Worm (Caenorhabditis elegans) whole organism, L3 larva: ENCODE measurements around the gene unc-68.

Experiments
- R02D3.7 ChIP-seq: fragments of 150-350 bp; optimal IDR thresholded peaks from 2 replicates; lab custom pipeline; 2014; ENCODE audit warnings: missing biosample characterization, missing genetic modification characterization
- ZK546.5 ChIP-seq: sonication (generic microtip); optimal IDR thresholded peaks from 2 replicates; lab custom pipeline; 2017; ENCODE audit warnings: missing biosample characterization, missing genetic modification characterization
- aly-2 ChIP-seq: fragments of 150-350 bp; optimal IDR thresholded peaks from 2 replicates; lab custom pipeline; 2014; ENCODE audit warnings: missing biosample characterization, missing genetic modification characterization
- ama-1 ChIP-seq: fragments of 150-350 bp; optimal IDR thresholded peaks from 2 replicates; lab custom pipeline; 2018
- ceh-16 ChIP-seq: sonication (generic microtip); optimal IDR thresholded peaks from 2 replicates; lab custom pipeline; 2017; ENCODE audit warnings: missing biosample characterization, missing genetic modification characterization
- ceh-28 ChIP-seq: fragments of 150-350 bp; optimal IDR thresholded peaks from 2 replicates; lab custom pipeline; 2014; ENCODE audit warnings: missing biosample characterization, missing genetic modification reagents, missing genetic modification characterization
- ceh-82 ChIP-seq: fragments of 150-350 bp; optimal IDR thresholded peaks from 2 replicates; lab custom pipeline; 2014; ENCODE audit warnings: missing biosample characterization, missing genetic modification characterization
- ceh-9 ChIP-seq: sonication (generic microtip); optimal IDR thresholded peaks from 2 replicates; lab custom pipeline; 2018; ENCODE audit warnings: missing biosample characterization, missing genetic modification characterization
- daf-12 ChIP-seq: fragments of 150-350 bp; optimal IDR thresholded peaks from 2 replicates; lab custom pipeline; 2014; ENCODE audit warnings: missing biosample characterization, missing genetic modification reagents, missing genetic modification characterization
- elt-1 ChIP-seq: fragments of 150-350 bp; optimal IDR thresholded peaks from 2 replicates; lab custom pipeline; 2014; ENCODE audit warnings: missing biosample characterization, missing genetic modification characterization
- elt-2 ChIP-seq: sonication (generic microtip); optimal IDR thresholded peaks from 2 replicates; lab custom pipeline; 2016; ENCODE audit warnings: missing genetic modification reagents, mild to moderate bottlenecking, missing genetic modification characterization, missing compliant biosample characterization
- fkh-10 ChIP-seq: sonication (generic microtip); optimal IDR thresholded peaks from 2 replicates; lab custom pipeline; 2017; ENCODE audit warnings: missing biosample characterization, missing genetic modification reagents, missing genetic modification characterization
- fkh-2 ChIP-seq: fragments of 150-350 bp; optimal IDR thresholded peaks from 2 replicates; lab custom pipeline; 2014; ENCODE audit warnings: missing biosample characterization, missing genetic modification reagents, missing genetic modification characterization
- jun-1 ChIP-seq: fragments of 150-350 bp; optimal IDR thresholded peaks from 2 replicates; lab custom pipeline; 2014; ENCODE audit warnings: missing biosample characterization, missing genetic modification reagents, missing genetic modification characterization
- lin-39 ChIP-seq: fragments of 150-350 bp; optimal IDR thresholded peaks from 2 replicates; lab custom pipeline; 2018; ENCODE audit warnings: missing biosample characterization, missing genetic modification reagents, missing genetic modification characterization
- lsy-12 ChIP-seq: sonication (generic microtip); optimal IDR thresholded peaks from 2 replicates; lab custom pipeline; 2016; ENCODE audit warnings: mild to moderate bottlenecking, missing genetic modification characterization, missing compliant biosample characterization
- mdl-1 ChIP-seq: fragments of 150-350 bp; optimal IDR thresholded peaks from 2 replicates; lab custom pipeline; 2014; ENCODE audit warnings: missing biosample characterization, missing genetic modification characterization
- mml-1 ChIP-seq: fragments of 150-350 bp; sonication (generic microtip); optimal IDR thresholded peaks from 3 replicates; lab custom pipeline; 2014; ENCODE audit warnings: missing biosample characterization, missing genetic modification characterization
- nhr-11 ChIP-seq: fragments of 150-350 bp; optimal IDR thresholded peaks from 2 replicates; lab custom pipeline; 2014; ENCODE audit warnings: missing biosample characterization, missing genetic modification characterization
- nhr-23 ChIP-seq: fragments of 150-350 bp; optimal IDR thresholded peaks from 2 replicates; lab custom pipeline; 2014; ENCODE audit warnings: missing biosample characterization, missing genetic modification reagents, missing genetic modification characterization
- nhr-237 ChIP-seq: fragments of 150-350 bp; optimal IDR thresholded peaks from 2 replicates; lab custom pipeline; 2014; ENCODE audit warnings: missing biosample characterization, missing genetic modification characterization
- nhr-25 ChIP-seq: sonication (generic microtip); optimal IDR thresholded peaks from 2 replicates; lab custom pipeline; 2017; ENCODE audit warnings: missing biosample characterization, missing genetic modification characterization
- nhr-28 ChIP-seq: fragments of 150-350 bp; optimal IDR thresholded peaks from 2 replicates; lab custom pipeline; 2014; ENCODE audit warnings: missing biosample characterization, missing genetic modification characterization
- nhr-43 ChIP-seq: sonication (generic microtip); optimal IDR thresholded peaks from 2 replicates; lab custom pipeline; 2016; ENCODE audit warnings: mild to moderate bottlenecking, missing genetic modification characterization, missing compliant biosample characterization; ENCODE audit not compliant: poor library complexity, severe bottlenecking
- nhr-76 ChIP-seq: fragments of 150-350 bp; sonication (generic microtip); optimal IDR thresholded peaks from 5 replicates; lab custom pipeline; 2014; ENCODE audit warnings: missing biosample characterization, missing genetic modification characterization
- nhr-77 ChIP-seq: fragments of 150-350 bp; optimal IDR thresholded peaks from 2 replicates; lab custom pipeline; 2014; ENCODE audit warnings: missing biosample characterization, missing genetic modification characterization
- skn-1 ChIP-seq: fragments of 150-350 bp; optimal IDR thresholded peaks from 2 replicates; lab custom pipeline; 2014; ENCODE audit warnings: missing biosample characterization, missing genetic modification characterization
- snpc-4 ChIP-seq: fragments of 150-350 bp; optimal IDR thresholded peaks from 2 replicates; lab custom pipeline; 2014; ENCODE audit warnings: missing biosample characterization, missing genetic modification characterization
- tbx-2 ChIP-seq: sonication (generic microtip); optimal IDR thresholded peaks from 2 replicates; lab custom pipeline; 2016; ENCODE audit warnings: mild to moderate bottlenecking, missing genetic modification characterization, missing compliant biosample characterization
- unc-39 ChIP-seq: sonication (generic microtip); optimal IDR thresholded peaks from 4 replicates; lab custom pipeline; 2017; ENCODE audit warnings: missing biosample characterization, missing genetic modification characterization
- zag-1 ChIP-seq: fragments of 150-350 bp; optimal IDR thresholded peaks from 2 replicates; lab custom pipeline; 2014; ENCODE audit warnings: missing biosample characterization, missing genetic modification characterization
- ztf-11 ChIP-seq: fragments of 150-350 bp; optimal IDR thresholded peaks from 2 replicates; lab custom pipeline; 2014; ENCODE audit warnings: missing biosample characterization, missing genetic modification characterization
- ztf-4 ChIP-seq: fragments of 150-350 bp; optimal IDR thresholded peaks from 2 replicates; lab custom pipeline; 2014; ENCODE audit warnings: missing biosample characterization, missing genetic modification characterization

unc-68 gene

ce11 chrV:6953797-6954196, 25.0 kb upstream of the unc-68 start, which contains the start of gene srg-31:
Gene srg-31, minus strand, starts transcription at chrV:6953897.
- no peak for TF ChIP-seq jun-1 (tag; lab: Kevin White, UChicago)
- no peak for TF ChIP-seq ceh-82 (tag; lab: Kevin White, UChicago)
- no peak for TF ChIP-seq mml-1 (tag; lab: Kevin White, UChicago)
- TF ChIP-seq mdl-1 (tag; lab: Kevin White, UChicago) = no peak
- TF ChIP-seq elt-1 (tag; lab: Kevin White, UChicago) = no peak
- TF ChIP-seq R02D3.7 (tag; lab: Kevin White, UChicago) = no peak
- TF ChIP-seq aly-2 = no peak
- no peak for TF ChIP-seq nhr-11
- TF ChIP-seq nhr-43 (tag; lab: Kevin White, UChicago) = no peak
- no peak for TF ChIP-seq daf-12 (tag; lab: Kevin White, UChicago)
- no peak for TF ChIP-seq ZK546.5 (tag; lab: Kevin White, UChicago)
- no peak for TF ChIP-seq nhr-25 (tag; lab: Kevin White, UChicago)
- TF ChIP-seq elt-2 = no peak
- no peak for TF ChIP-seq ceh-16
- TF ChIP-seq unc-39 (tag; lab: Kevin White, UChicago) = no peak
- no peak for TF ChIP-seq fkh-2 (tag; lab: Kevin White, UChicago)
- TF ChIP-seq fkh-10 (GFP tag; lab: Kevin White, UChicago) = no peak
- TF ChIP-seq ceh-28 (tag; lab: Kevin White, UChicago) = no peak

DNA sequence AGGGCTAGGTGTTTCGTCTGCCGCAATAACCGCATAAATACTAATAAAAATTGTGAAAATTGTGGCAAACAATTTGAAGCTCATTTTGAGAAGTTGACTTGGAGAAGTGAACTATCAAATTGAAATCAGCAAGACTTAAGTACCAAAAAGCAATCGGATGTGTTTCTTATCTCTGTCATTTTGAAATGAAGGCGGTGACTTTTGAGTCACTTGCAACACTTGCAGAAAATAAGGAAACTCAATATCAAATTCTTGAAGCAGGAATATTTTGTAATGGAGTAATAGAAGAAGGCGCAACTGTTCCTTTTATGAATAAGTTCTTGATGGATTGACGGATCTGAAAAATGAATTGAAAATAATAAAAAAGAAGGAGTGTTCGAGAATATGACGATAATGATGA, 22.5 kb upstream of the unc-68 start, which contains the start of gene T07H8.11:
Gene T07H8.11, minus strand, starts transcription at position 101 of the 400 bp plus-strand sequence.
- TF ChIP-seq ztf-11 (tag; lab: Kevin White, UChicago) (no peak), snpc-4 (tag; lab: Kevin White, UChicago) (no peak), mml-1 (tag; lab: Kevin White, UChicago) (no peak), nhr-43 (tag; lab: Kevin White, UChicago) (no peak), lin-39 (tag; lab: Kevin White, UChicago) (no peak), nhr-237 (tag; lab: Kevin White, UChicago) (no peak), aly-2 (no peak), nhr-25 (tag; lab: Kevin White, UChicago) (no peak), nhr-28 (no peak), tbx-2 (tag; lab: Kevin White, UChicago) (no peak), ztf-4 (tag; lab: Kevin White, UChicago) (no peak), elt-1 (tag; lab: Kevin White, UChicago) (no peak), nhr-76 (tag; lab: Kevin White, UChicago) (no peak), daf-12 (tag; lab: Kevin White, UChicago) (no peak), ama-1 (lab: Kevin White, UChicago) (no peak), lsy-12 (tag; lab: Kevin White, UChicago) (no peak)

DNA sequence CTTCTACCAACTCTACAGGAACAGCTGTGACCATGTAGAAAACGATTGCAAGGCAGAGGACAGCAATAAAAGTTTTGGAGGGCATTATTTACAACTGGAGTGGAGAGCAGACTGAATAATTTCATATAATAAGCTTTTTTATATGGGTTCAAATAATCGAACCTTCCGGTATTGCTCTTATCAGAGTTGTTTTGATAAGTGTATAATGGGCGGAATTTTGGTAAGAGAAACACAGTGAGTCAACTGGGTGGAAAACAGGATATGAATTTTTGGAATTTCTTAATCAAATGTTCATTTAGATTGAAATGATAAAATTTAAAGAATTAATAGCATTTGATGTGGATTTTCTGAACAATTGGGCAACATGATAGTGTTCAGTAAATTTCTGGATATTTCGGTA, 20.9 kb upstream of the unc-68 start, which contains the start of gene Y57E12B.11:
Gene Y57E12B.11, minus strand, starts transcription at position 101 of the 400 bp plus-strand sequence.
- TF ChIP-seq mml-1 (tag; lab: Kevin White, UChicago) (no peak), lsy-12 (tag; lab: Kevin White, UChicago) (no peak), fkh-10 (GFP tag; lab: Kevin White, UChicago) (no peak), nhr-77 (tag; lab: Kevin White, UChicago) (no peak), lin-39 (tag; lab: Kevin White, UChicago) (no peak), nhr-76 (tag; lab: Kevin White, UChicago) (no peak), nhr-237 (tag; lab: Kevin White, UChicago) (no peak), aly-2 (no peak), ceh-9 (tag; lab: Kevin White, UChicago) (no peak), ceh-82 (tag; lab: Kevin White, UChicago) (no peak), mdl-1 (tag; lab: Kevin White, UChicago) (no peak), jun-1 (tag; lab: Kevin White, UChicago) (no peak), ztf-4 (tag; lab: Kevin White, UChicago) (no peak), nhr-23 (no peak), skn-1 (tag; lab: Kevin White, UChicago) (no peak), zag-1 (no peak)

DNA sequence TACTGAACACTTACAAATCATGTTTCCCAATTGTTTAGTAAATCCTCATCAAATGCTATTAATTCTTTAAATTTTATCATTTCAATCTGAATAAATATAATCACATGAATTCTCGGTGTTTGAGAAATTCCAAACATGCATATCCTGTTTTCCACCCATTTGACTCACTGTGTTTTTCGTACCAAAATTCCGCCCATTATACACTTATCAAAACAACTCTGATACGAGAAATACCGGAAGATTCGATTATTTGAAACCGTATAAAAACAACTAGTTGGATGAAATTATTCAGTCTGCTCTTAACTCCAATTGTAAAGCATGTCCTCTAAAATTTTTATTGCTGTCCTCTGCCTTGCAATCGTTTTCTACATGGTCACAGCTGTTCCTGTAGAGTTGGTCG, 19.4 kb upstream of the unc-68 start, which contains the start of gene Y57E12B.1:
Gene Y57E12B.1, plus strand, starts transcription at position 301 of the 400 bp plus-strand sequence.
- no peak for TF ChIP-seq fkh-2 (tag; lab: Kevin White, UChicago)
- no peak for TF ChIP-seq lsy-12 (tag; lab: Kevin White, UChicago)
- TF ChIP-seq, all 47 proteins: peak for 0

DNA sequence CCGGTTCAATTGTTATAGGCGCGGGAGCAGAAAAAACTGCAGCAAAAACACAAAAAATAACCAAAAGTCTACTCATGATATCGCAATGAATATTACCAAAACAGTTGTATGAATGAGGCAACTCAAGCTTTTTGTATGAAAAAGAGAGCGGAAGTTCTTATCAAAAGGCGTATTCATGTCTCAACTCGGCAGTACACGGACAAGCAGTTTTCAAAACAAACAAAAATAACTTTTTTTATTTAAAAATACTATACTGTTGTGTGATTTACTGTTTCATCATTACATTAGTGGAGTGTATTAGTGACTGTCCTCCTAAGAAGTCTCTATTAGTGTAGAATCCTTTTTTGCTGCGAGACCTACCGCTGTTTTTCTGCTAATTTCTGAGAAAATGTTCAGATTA, 18.6 kb upstream of the unc-68 start, which contains the start of gene Y57E12B.4:
Gene Y57E12B.4, minus strand, starts transcription at position 101 of the 400 bp plus-strand sequence.
- no peak for TF ChIP-seq lin-39 (tag; lab: Kevin White, UChicago)
